Worm (Caenorhabditis elegans) whole organism, L4 larva: ENCODE measurements around the gene klf-3.
A peak's percentile ranks its signal among the peaks of the same experiment; 100 is the strongest.

Experiments
- ceh-28 ChIP-seq: fragments of 150-350 bp; optimal IDR thresholded peaks from 2 replicates; lab custom pipeline; 2014; ENCODE audit warnings: missing biosample characterization, missing genetic modification reagents, missing genetic modification characterization
- ces-1 ChIP-seq: fragments of 150-350 bp; sonication (generic microtip); optimal IDR thresholded peaks from 4 replicates; lab custom pipeline; 2014; ENCODE audit warnings: missing biosample characterization, missing genetic modification reagents, missing genetic modification characterization
- dve-1 ChIP-seq: sonication (generic microtip); optimal IDR thresholded peaks from 2 replicates; lab custom pipeline; 2017; ENCODE audit warnings: antibody characterized with exemption, mild to moderate bottlenecking, missing genetic modification characterization, missing compliant biosample characterization; ENCODE audit not compliant: insufficient read depth
- fkh-10 ChIP-seq: fragments of 150-350 bp; optimal IDR thresholded peaks from 2 replicates; lab custom pipeline; 2014; ENCODE audit warnings: missing biosample characterization, missing genetic modification reagents, missing genetic modification characterization
- lin-15B ChIP-seq: fragments of 150-350 bp; sonication (generic microtip); optimal IDR thresholded peaks from 3 replicates; lab custom pipeline; 2014; ENCODE audit warnings: missing biosample characterization, missing genetic modification characterization
- nhr-28 ChIP-seq: fragments of 150-350 bp; optimal IDR thresholded peaks from 2 replicates; lab custom pipeline; 2014; ENCODE audit warnings: missing biosample characterization, missing genetic modification characterization
- nhr-76 ChIP-seq: fragments of 150-350 bp; optimal IDR thresholded peaks from 2 replicates; lab custom pipeline; 2014; ENCODE audit warnings: missing biosample characterization, missing genetic modification characterization
- pha-4 ChIP-seq, 2 experiments: fragments of 150-350 bp in 1 of 2; fragments of 200-800 bp in 1 of 2; sonication (Bioruptor generic) in 1 of 2; IDR thresholded peaks in 1 of 2; optimal IDR thresholded peaks in 1 of 2; 2 replicates each; pipeline versions ENCODE4 v1.3.6 to Lab custom; 2014 to 2022; ENCODE audit warnings: missing genetic modification characterization in 2 of 2, missing genetic modification reagents in 2 of 2, missing biosample characterization in 1 of 2, missing compliant biosample characterization in 1 of 2
- unc-39 ChIP-seq: sonication (generic microtip); optimal IDR thresholded peaks from 2 replicates; lab custom pipeline; 2017; ENCODE audit warnings: missing biosample characterization, missing genetic modification characterization
- ztf-11 ChIP-seq: fragments of 150-350 bp; optimal IDR thresholded peaks from 2 replicates; lab custom pipeline; 2014; ENCODE audit warnings: missing biosample characterization, missing genetic modification characterization

DNA sequence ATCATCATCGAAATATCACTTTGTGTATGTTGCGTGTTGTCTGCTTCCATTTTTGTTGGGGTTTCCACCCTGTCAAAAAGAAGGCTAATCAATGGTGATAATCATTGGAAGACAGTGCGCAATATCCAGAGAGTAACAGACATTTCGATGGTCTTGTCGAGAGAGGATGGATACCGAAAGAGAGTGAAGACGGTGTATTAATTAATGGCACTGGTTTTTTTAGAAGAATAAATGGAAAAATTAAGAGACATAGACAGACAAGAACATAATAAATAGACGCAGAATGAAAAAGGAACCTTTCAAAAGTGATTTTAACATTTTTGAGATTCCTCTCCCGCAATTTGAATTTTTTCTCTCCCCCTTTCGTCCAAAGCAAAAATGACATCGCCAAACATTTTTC, 2.3 kb downstream of the klf-3 start:
- TF ChIP-seq pha-4 (GFP tag; IDR thresholded peaks at IDR 0.05; lab: Robert Waterston, UW) (no peak), pha-4 (tag; optimal IDR thresholded peaks at IDR 0.05; lab: Kevin White, UChicago) (no peak), ztf-11 (tag; lab: Kevin White, UChicago) (no peak), nhr-76 (tag; lab: Kevin White, UChicago) (no peak), ces-1 (GFP tag; lab: Kevin White, UChicago) (no peak), lin-15B (no peak), ceh-28 (tag; lab: Kevin White, UChicago) (no peak), nhr-28 (tag; lab: Kevin White, UChicago) (peak; percentile 37), dve-1 (tag; lab: Kevin White, UChicago) (no peak), fkh-10 (no peak), unc-39 (tag; lab: Kevin White, UChicago) (no peak)
